Fruit fly (Drosophila melanogaster) whole organism, embryonic: Measurements from ENCODE around the gene Dnaaf4.

Experiments
- ATbp ChIP-seq: fragments of 200-800 bp; sonication (Bioruptor generic); optimal IDR thresholded peaks from 2 replicates; lab custom pipeline; 2017; ENCODE audit warnings: missing biosample characterization, mild to moderate bottlenecking, missing genetic modification characterization, missing genetic modification reagents
- Bdp1 ChIP-seq: fragments of 200-800 bp; sonication (Bioruptor generic); optimal IDR thresholded peaks from 3 replicates; lab custom pipeline; 2016; ENCODE audit warnings: missing biosample characterization, missing genetic modification characterization
- CG10147 ChIP-seq: fragments of 200-800 bp; sonication (Bioruptor generic); optimal IDR thresholded peaks from 2 replicates; lab custom pipeline; 2019; ENCODE audit warnings: missing biosample characterization, mild to moderate bottlenecking, missing genetic modification characterization, moderate library complexity
- CG11093 ChIP-seq: fragments of 200-800 bp; sonication (Bioruptor generic); IDR thresholded peaks from 3 replicates; pipeline ENCODE4 v1.3.6; 2022; ENCODE audit warnings: missing biosample characterization, missing genetic modification characterization
- CG12071 ChIP-seq: fragments of 200-800 bp; sonication (Bioruptor generic); optimal IDR thresholded peaks from 3 replicates; lab custom pipeline; 2018; ENCODE audit warnings: missing biosample characterization, mild to moderate bottlenecking, missing genetic modification characterization
- CG12155 ChIP-seq: fragments of 200-800 bp; sonication (Bioruptor generic); optimal IDR thresholded peaks from 3 replicates; lab custom pipeline; 2016; ENCODE audit warnings: missing biosample characterization, missing genetic modification characterization
- CG1233 ChIP-seq: fragments of 200-800 bp; sonication (Bioruptor generic); optimal IDR thresholded peaks from 4 replicates; lab custom pipeline; 2018; ENCODE audit warnings: missing biosample characterization, mild to moderate bottlenecking, missing genetic modification characterization
- CG12942 ChIP-seq: fragments of 200-800 bp; sonication (Bioruptor generic); optimal IDR thresholded peaks from 3 replicates; lab custom pipeline; 2016; ENCODE audit warnings: missing biosample characterization, missing genetic modification characterization
- CG14050 ChIP-seq: fragments of 200-800 bp; sonication (Bioruptor generic); IDR thresholded peaks from 3 replicates; pipeline ENCODE4 v1.3.6; 2022; ENCODE audit warnings: missing biosample characterization, missing genetic modification characterization
- CG15011 ChIP-seq: fragments of 200-800 bp; sonication (Bioruptor generic); optimal IDR thresholded peaks from 3 replicates; lab custom pipeline; 2018; ENCODE audit warnings: missing biosample characterization, mild to moderate bottlenecking, missing genetic modification characterization
- CG15479 ChIP-seq: fragments of 200-800 bp; sonication (Bioruptor generic); optimal IDR thresholded peaks from 3 replicates; lab custom pipeline; 2019; ENCODE audit warnings: missing biosample characterization, mild to moderate bottlenecking, missing genetic modification characterization, moderate library complexity
- CG18619 ChIP-seq: fragments of 200-800 bp; sonication (Bioruptor generic); optimal IDR thresholded peaks from 3 replicates; lab custom pipeline; 2017; ENCODE audit warnings: missing biosample characterization, mild to moderate bottlenecking, missing genetic modification characterization
- CG2120 ChIP-seq: fragments of 200-800 bp; sonication (Bioruptor generic); optimal IDR thresholded peaks from 3 replicates; lab custom pipeline; 2016; ENCODE audit warnings: missing biosample characterization, missing genetic modification characterization
- CG2712 ChIP-seq: fragments of 200-800 bp; optimal IDR thresholded peaks from 3 replicates; lab custom pipeline; 2019; ENCODE audit warnings: missing biosample characterization, mild to moderate bottlenecking, missing genetic modification characterization, moderate library complexity
- CG2875 ChIP-seq: fragments of 200-800 bp; sonication (Bioruptor generic); optimal IDR thresholded peaks from 2 replicates; lab custom pipeline; 2017; ENCODE audit warnings: missing biosample characterization, mild to moderate bottlenecking, missing genetic modification characterization, missing genetic modification reagents
- CG32772 ChIP-seq: fragments of 200-800 bp; sonication (Bioruptor generic); IDR thresholded peaks from 2 replicates; pipeline ENCODE4 v1.3.6; 2022; ENCODE audit warnings: missing biosample characterization, missing genetic modification characterization
- CG34376 ChIP-seq: fragments of 200-800 bp; sonication (Bioruptor generic); optimal IDR thresholded peaks from 2 replicates; lab custom pipeline; 2018; ENCODE audit warnings: missing biosample characterization, mild to moderate bottlenecking, missing genetic modification characterization
- CG4730 ChIP-seq: fragments of 200-800 bp; sonication (Bioruptor generic); IDR thresholded peaks from 2 replicates; pipeline ENCODE4 v1.3.6; 2022; ENCODE audit warnings: missing biosample characterization, missing genetic modification characterization
- CG6765 ChIP-seq: fragments of 200-800 bp; sonication (Bioruptor generic); optimal IDR thresholded peaks from 3 replicates; lab custom pipeline; 2017; ENCODE audit warnings: missing biosample characterization, mild to moderate bottlenecking, missing genetic modification characterization
- CG8089 ChIP-seq: fragments of 200-800 bp; sonication (Bioruptor generic); optimal IDR thresholded peaks from 3 replicates; lab custom pipeline; 2016; ENCODE audit warnings: missing biosample characterization, missing genetic modification characterization
- CG8478 ChIP-seq: fragments of >200 bp; optimal IDR thresholded peaks from 2 replicates; lab custom pipeline; 2018
- CG8924 ChIP-seq: fragments of 200-800 bp; optimal IDR thresholded peaks from 3 replicates; lab custom pipeline; 2019; ENCODE audit warnings: missing biosample characterization, mild to moderate bottlenecking, missing genetic modification characterization, moderate library complexity
- CG8944 ChIP-seq: fragments of 200-800 bp; sonication (Bioruptor generic); optimal IDR thresholded peaks from 3 replicates; lab custom pipeline; 2016; ENCODE audit warnings: missing biosample characterization, missing genetic modification characterization
- Doc3 ChIP-seq: fragments of 200-800 bp; sonication (Bioruptor generic); IDR thresholded peaks from 3 replicates; pipeline ENCODE4 v1.3.6; 2022; ENCODE audit warnings: missing biosample characterization, missing genetic modification characterization; ENCODE audit not compliant: partially characterized antibody
- Hey ChIP-seq: fragments of 200-800 bp; sonication (Bioruptor generic); optimal IDR thresholded peaks from 3 replicates; lab custom pipeline; 2018; ENCODE audit warnings: missing biosample characterization, mild to moderate bottlenecking, missing genetic modification characterization
- Mes4 ChIP-seq: fragments of 200-800 bp; sonication (Bioruptor generic); optimal IDR thresholded peaks from 2 replicates; lab custom pipeline; 2016; ENCODE audit warnings: missing biosample characterization, missing genetic modification characterization
- NK7.1 ChIP-seq: fragments of 200-800 bp; sonication (Bioruptor generic); optimal IDR thresholded peaks from 3 replicates; lab custom pipeline; 2016; ENCODE audit warnings: missing biosample characterization, missing genetic modification characterization
- Nf-YA ChIP-seq: fragments of 200-800 bp; sonication (Bioruptor generic); IDR thresholded peaks from 2 replicates; pipeline ENCODE4 v1.3.6; 2022; ENCODE audit warnings: missing biosample characterization, missing genetic modification characterization
- Nf-YB ChIP-seq: fragments of 200-800 bp; sonication (Bioruptor generic); optimal IDR thresholded peaks from 3 replicates; lab custom pipeline; 2019; ENCODE audit warnings: missing biosample characterization, mild to moderate bottlenecking, missing genetic modification characterization, moderate library complexity
- Oaz ChIP-seq: fragments of 200-800 bp; sonication (Bioruptor generic); IDR thresholded peaks from 2 replicates; pipeline ENCODE4 v1.3.6; 2022; ENCODE audit warnings: missing biosample characterization, missing genetic modification characterization
- Pdp1 ChIP-seq, 2 experiments: fragments of 200-800 bp; sonication (Bioruptor generic); optimal IDR thresholded peaks; 3 replicates each; lab custom pipeline; 2016; ENCODE audit warnings: missing biosample characterization in 2 of 2, missing genetic modification characterization in 2 of 2, mild to moderate bottlenecking in 1 of 2, moderate library complexity in 1 of 2
- Taf1 ChIP-seq: fragments of 200-800 bp; sonication (Bioruptor generic); IDR thresholded peaks from 2 replicates; pipeline ENCODE4 v1.3.6; 2022; ENCODE audit warnings: missing biosample characterization, missing genetic modification characterization
- Vsx1 ChIP-seq: fragments of 200-800 bp; sonication (Bioruptor generic); optimal IDR thresholded peaks from 2 replicates; lab custom pipeline; 2017; ENCODE audit warnings: missing biosample characterization, mild to moderate bottlenecking, missing genetic modification characterization, missing genetic modification reagents
- ara ChIP-seq: fragments of 200-800 bp; sonication (Bioruptor generic); IDR thresholded peaks from 2 replicates; pipeline ENCODE4 v1.3.6; 2022; ENCODE audit warnings: missing biosample characterization, missing genetic modification characterization
- ato ChIP-seq: fragments of 200-800 bp; sonication (Bioruptor generic); IDR thresholded peaks from 2 replicates; pipeline ENCODE4 v1.3.6; 2022; ENCODE audit warnings: missing biosample characterization, missing genetic modification characterization; ENCODE audit not compliant: partially characterized antibody
- bowl ChIP-seq: fragments of 200-800 bp; sonication (Bioruptor generic); IDR thresholded peaks from 2 replicates; pipeline ENCODE4 v1.3.6; 2022; ENCODE audit warnings: missing biosample characterization, missing genetic modification characterization
- corto ChIP-seq: fragments of 200-800 bp; sonication (Bioruptor generic); optimal IDR thresholded peaks from 2 replicates; lab custom pipeline; 2016; ENCODE audit warnings: missing biosample characterization, mild to moderate bottlenecking, missing genetic modification characterization, moderate library complexity
- crol ChIP-seq: fragments of 200-800 bp; sonication (Bioruptor generic); IDR thresholded peaks from 2 replicates; pipeline ENCODE4 v1.3.6; 2022; ENCODE audit warnings: missing biosample characterization, missing genetic modification characterization
- danr ChIP-seq: fragments of 200-800 bp; sonication (Bioruptor generic); IDR thresholded peaks from 2 replicates; pipeline ENCODE4 v1.3.6; 2022; ENCODE audit warnings: missing biosample characterization, missing genetic modification characterization
- disco-r ChIP-seq: fragments of 200-800 bp; sonication (Bioruptor generic); optimal IDR thresholded peaks from 2 replicates; lab custom pipeline; 2016; ENCODE audit warnings: missing biosample characterization, missing genetic modification characterization
- dmrt99B ChIP-seq: fragments of 200-800 bp; sonication (Bioruptor generic); optimal IDR thresholded peaks from 2 replicates; lab custom pipeline; 2018; ENCODE audit warnings: missing biosample characterization, mild to moderate bottlenecking, missing genetic modification characterization, moderate library complexity
- fd96Cb ChIP-seq: fragments of 200-800 bp; sonication (Bioruptor generic); optimal IDR thresholded peaks from 2 replicates; lab custom pipeline; 2018; ENCODE audit warnings: missing biosample characterization, mild to moderate bottlenecking, missing genetic modification characterization, moderate library complexity
- hth ChIP-seq: fragments of >200 bp; optimal IDR thresholded peaks from 2 replicates; lab custom pipeline; 2017; ENCODE audit warnings: inconsistent platforms
- ken ChIP-seq: fragments of 200-800 bp; sonication (Bioruptor generic); IDR thresholded peaks from 3 replicates; pipeline ENCODE4 v1.3.6; 2022; ENCODE audit warnings: missing biosample characterization, missing genetic modification characterization
- lab ChIP-seq: fragments of 200-800 bp; sonication (Bioruptor generic); optimal IDR thresholded peaks from 3 replicates; lab custom pipeline; 2017; ENCODE audit warnings: missing biosample characterization, missing genetic modification characterization, mild to moderate bottlenecking, moderate library complexity, missing genetic modification reagents
- prd ChIP-seq, 3 experiments: fragments of >200 bp in 2 of 3; fragments of 200-800 bp in 1 of 3; sonication (Bioruptor generic) in 1 of 3; optimal IDR thresholded peaks in 2 of 3; IDR thresholded peaks in 1 of 3; 2 replicates in 2 of 3; 3 replicates in 1 of 3; pipeline versions ENCODE4 v1.3.6 to Lab custom; 2017 to 2022; ENCODE audit warnings: missing biosample characterization in 1 of 3, missing genetic modification characterization in 1 of 3
- rib ChIP-seq: fragments of 200-800 bp; sonication (Bioruptor generic); IDR thresholded peaks from 2 replicates; pipeline ENCODE4 v1.3.6; 2022; ENCODE audit warnings: missing biosample characterization, missing genetic modification characterization
- schlank ChIP-seq: fragments of 200-800 bp; sonication (Bioruptor generic); optimal IDR thresholded peaks from 2 replicates; lab custom pipeline; 2018; ENCODE audit warnings: missing biosample characterization, mild to moderate bottlenecking, missing genetic modification characterization
- tin ChIP-seq: fragments of 200-800 bp; sonication (Bioruptor generic); optimal IDR thresholded peaks from 3 replicates; lab custom pipeline; 2016; ENCODE audit warnings: missing biosample characterization, missing genetic modification characterization
- wek ChIP-seq: fragments of 200-800 bp; sonication (Bioruptor generic); optimal IDR thresholded peaks from 3 replicates; lab custom pipeline; 2018; ENCODE audit warnings: missing biosample characterization, mild to moderate bottlenecking, missing genetic modification characterization, moderate library complexity
- z ChIP-seq: fragments of 200-800 bp; sonication (Bioruptor generic); IDR thresholded peaks from 3 replicates; pipeline ENCODE4 v1.3.6; 2022; ENCODE audit warnings: missing biosample characterization, missing genetic modification characterization

Gene Dnaaf4

dm6 chr2L:11113011-11113528 is 8.4 kb downstream of the Dnaaf4 start, which contains the start of gene Idua (continued):
- TF ChIP-seq Taf1 (GFP tag; lab: Robert Waterston, UW) (no peak), CG2712 (tag; lab: Kevin White, UChicago) (no peak), CG12942 (GFP tag; lab: Kevin White, UChicago) (peak; percentile 38), CG15011 (GFP tag; lab: Kevin White, UChicago) (peak; percentile 52), corto (GFP tag; lab: Kevin White, UChicago) (peak; percentile 14), disco-r (no peak), CG8944 (GFP tag; lab: Kevin White, UChicago) (peak; percentile 15), NK7.1 (GFP tag; lab: Kevin White, UChicago) (no peak), Doc3 (GFP tag; lab: Robert Waterston, UW) (no peak), hth (no peak), Nf-YB (GFP tag; lab: Kevin White, UChicago) (peak; percentile 45), Pdp1 (GFP tag; optimal IDR thresholded peaks at IDR 0.05; lab: Kevin White, UChicago) (peak; percentile 15 to 19), z (GFP tag; lab: Robert Waterston, UW) (no peak), Oaz (GFP tag; lab: Robert Waterston, UW) (0 out of 2 replicates have a peak, but pooled peaks have one; percentile 5), CG4730 (peak; percentile 24; the same call in 1 of the 2 replicates), fd96Cb (tag; lab: Kevin White, UChicago) (peak; percentile 71), schlank (tag; lab: Kevin White, UChicago) (peak; percentile 28), lab (no peak), danr (no peak), CG32772 (GFP tag; lab: Robert Waterston, UW) (0 out of 2 replicates have a peak, but pooled peaks have one; percentile 31), CG10147 (GFP tag; lab: Kevin White, UChicago) (no peak), Bdp1 (GFP tag; lab: Kevin White, UChicago) (no peak), CG8924 (tag; lab: Kevin White, UChicago) (peak; percentile 81), CG12071 (GFP tag; lab: Kevin White, UChicago) (no peak), CG34376 (GFP tag; lab: Kevin White, UChicago) (peak; percentile 75), ato (GFP tag; lab: Robert Waterston, UW) (no peak), ATbp (GFP tag; lab: Kevin White, UChicago) (no peak), CG8478 (no peak), Nf-YA (GFP tag; lab: Robert Waterston, UW) (no peak), dmrt99B (tag; lab: Kevin White, UChicago) (no peak)

dm6 chr2L:11106562-11106962 is 15.0 kb downstream of the Dnaaf4 start, which contains the start of gene Reps:
Reps (minus strand) TSS chr2L:11106645.
- TF ChIP-seq Hey (peak; percentile 86), CG12155 (GFP tag; lab: Kevin White, UChicago) (peak; percentile 98), CG8089 (peak; percentile 97), CG2120 (GFP tag; lab: Kevin White, UChicago) (peak; percentile 99), CG18619 (peak; percentile 97), CG11093 (GFP tag; lab: Robert Waterston, UW) (peak; percentile 99), Vsx1 (GFP tag; lab: Kevin White, UChicago) (no peak), wek (peak; percentile 88), ara (GFP tag; lab: Robert Waterston, UW) (peak; percentile 99), bowl (GFP tag; lab: Robert Waterston, UW) (peak; percentile 97), CG2875 (GFP tag; lab: Kevin White, UChicago) (peak; percentile 97), ken (GFP tag; lab: Robert Waterston, UW) (peak; percentile 99), CG6765 (GFP tag; lab: Kevin White, UChicago) (peak; percentile 96), CG15479 (peak; percentile 78), rib (GFP tag; lab: Robert Waterston, UW) (peak; percentile 97), CG1233 (GFP tag; lab: Kevin White, UChicago) (peak; percentile 98), prd (optimal IDR thresholded peaks at IDR 0.05; lab: Kevin White, UChicago) (no peak), prd (GFP tag; IDR thresholded peaks at IDR 0.05; lab: Robert Waterston, UW) (peak; percentile 100), CG14050 (GFP tag; lab: Robert Waterston, UW) (peak; percentile 99), crol (peak; percentile 82), Mes4 (peak; percentile 95), tin (peak; percentile 99)
